Fruit fly (Drosophila melanogaster): Measurements from ENCODE around the gene cutlet.

cutlet gene

DNA sequence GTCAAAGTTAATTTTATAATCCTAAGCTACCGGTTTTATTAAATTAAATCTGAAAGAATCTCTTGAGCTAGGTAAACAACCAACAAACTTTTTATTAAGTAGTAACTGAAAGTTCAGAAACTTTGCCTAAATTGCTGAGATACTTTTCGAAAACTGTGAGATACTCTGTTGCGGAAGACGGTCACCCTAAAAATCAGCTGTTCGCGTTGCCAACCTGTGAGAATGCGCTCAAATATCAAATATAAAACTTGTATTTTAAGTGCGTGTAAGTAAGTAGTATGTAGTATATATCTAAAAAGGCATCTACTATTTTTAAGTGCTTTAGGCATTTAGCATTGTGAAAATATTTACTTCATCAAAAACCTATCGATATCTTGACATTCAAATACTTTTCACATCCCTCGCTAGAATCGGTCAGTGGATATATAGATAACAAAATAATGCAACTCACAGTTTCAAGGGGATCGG lies 1.4 kb upstream of the cutlet start, which contains the start of the genes CG31955 and CG2818 (continued):
- no peak for TF ChIP-seq Side (GFP tag; optimal IDR thresholded peaks at IDR 0.05)
- TF ChIP-seq HmgD (GFP tag; optimal IDR thresholded peaks at IDR 0.05): no peak
- TF ChIP-seq oc (tag; optimal IDR thresholded peaks at IDR 0.05): no peak
- no peak for TF ChIP-seq Gug (GFP tag; IDR thresholded peaks at IDR 0.05)
- TF ChIP-seq slou (GFP tag; optimal IDR thresholded peaks at IDR 0.05): no peak
- TF ChIP-seq E2f2 (GFP tag; IDR thresholded peaks at IDR 0.05): peak; percentile 72
- TF ChIP-seq CG42726 (GFP tag; IDR thresholded peaks at IDR 0.05; ENCODE audit: partially characterized antibody): 0 out of 2 replicates have a peak, but pooled peaks have one; percentile 16
- no peak for TF ChIP-seq br (optimal IDR thresholded peaks at IDR 0.05)
- peak; percentile 68 for TF ChIP-seq Doc3 (GFP tag; IDR thresholded peaks at IDR 0.05; ENCODE audit: partially characterized antibody)
- peak; percentile 9 for TF ChIP-seq ERR (GFP tag; optimal IDR thresholded peaks at IDR 0.05)
- no peak for TF ChIP-seq da (GFP tag; optimal IDR thresholded peaks at IDR 0.05)
- peak; percentile 36 for TF ChIP-seq CG12769 (tag; optimal IDR thresholded peaks at IDR 0.05)
- TF ChIP-seq Hr78 (GFP tag; optimal IDR thresholded peaks at IDR 0.05): no peak
- no peak for TF ChIP-seq mld (GFP tag; IDR thresholded peaks at IDR 0.05; ENCODE audit: partially characterized antibody)
- TF ChIP-seq CG13775 (GFP tag; optimal IDR thresholded peaks at IDR 0.05): no peak
- no peak for TF ChIP-seq CG18599 (GFP tag; optimal IDR thresholded peaks at IDR 0.05)
- no peak for TF ChIP-seq CG5245 (GFP tag; optimal IDR thresholded peaks at IDR 0.05)
- TF ChIP-seq CG9932 (GFP tag; IDR thresholded peaks at IDR 0.05): no peak
- no peak for TF ChIP-seq lov (optimal IDR thresholded peaks at IDR 0.05)
- no peak for TF ChIP-seq lov (GFP tag; IDR thresholded peaks at IDR 0.05)
- TF ChIP-seq Spps (tag; optimal IDR thresholded peaks at IDR 0.05): no peak
- no peak for TF ChIP-seq gcm2 (GFP tag; optimal IDR thresholded peaks at IDR 0.05)
- no peak for TF ChIP-seq Dad (GFP tag; optimal IDR thresholded peaks at IDR 0.05)
- TF ChIP-seq Sox102F (GFP tag; optimal IDR thresholded peaks at IDR 0.05): no peak
- peak; percentile 46 for TF ChIP-seq CG12659 (GFP tag; optimal IDR thresholded peaks at IDR 0.05)
- peak; percentile 63 for TF ChIP-seq sens (GFP tag)
- TF ChIP-seq GATAe (GFP tag; conservative IDR thresholded peaks at IDR 0.05): 0 out of 2 replicates have a peak, but pooled peaks have one; percentile 25
- no peak for TF ChIP-seq jigr1 (GFP tag; IDR thresholded peaks at IDR 0.05)
- TF ChIP-seq Stat92E (GFP tag; optimal IDR thresholded peaks at IDR 0.05): no peak
- no peak for TF ChIP-seq CG2712 (tag; optimal IDR thresholded peaks at IDR 0.05)
- TF ChIP-seq wor (GFP tag; IDR thresholded peaks at IDR 0.05): no peak
- TF ChIP-seq CG1792 (GFP tag; optimal IDR thresholded peaks at IDR 0.05): no peak
- TF ChIP-seq CG4617 (GFP tag; optimal IDR thresholded peaks at IDR 0.05; ENCODE audit: borderline replicate concordance): peak; percentile 37
- peak; percentile 68 for TF ChIP-seq knrl (GFP tag; IDR thresholded peaks at IDR 0.05; ENCODE audit: partially characterized antibody)
- TF ChIP-seq CG10979 (tag; optimal IDR thresholded peaks at IDR 0.05): no peak
- no peak for TF ChIP-seq CG7987 (GFP tag; optimal IDR thresholded peaks at IDR 0.05)
- no peak for TF ChIP-seq CG18764 (GFP tag; optimal IDR thresholded peaks at IDR 0.05)
- TF ChIP-seq CG30020 (tag; optimal IDR thresholded peaks at IDR 0.05): peak; percentile 36
- no peak for TF ChIP-seq CG33557 (GFP tag; optimal IDR thresholded peaks at IDR 0.05)
- TF ChIP-seq CG12299 (tag; optimal IDR thresholded peaks at IDR 0.05): no peak
- no peak for TF ChIP-seq Fer3 (tag; optimal IDR thresholded peaks at IDR 0.05)
- TF ChIP-seq cg (GFP tag; optimal IDR thresholded peaks at IDR 0.05): no peak
- TF ChIP-seq Sry-δ (GFP tag; optimal IDR thresholded peaks at IDR 0.05): peak; percentile 86
- 0 out of 2 replicates have a peak, but pooled peaks have one; percentile 24 for TF ChIP-seq nerfin-2 (GFP tag; IDR thresholded peaks at IDR 0.05; ENCODE audit: partially characterized antibody)
- peak; percentile 1 for TF ChIP-seq CG11723 (GFP tag; optimal IDR thresholded peaks at IDR 0.05)
- no peak for TF ChIP-seq Ravus (GFP tag; IDR thresholded peaks at IDR 0.05)
- TF ChIP-seq Adf1 (GFP tag; IDR thresholded peaks at IDR 0.05): 0 out of 2 replicates have a peak, but pooled peaks have one; percentile 5
- no peak for TF ChIP-seq CG14050 (GFP tag; IDR thresholded peaks at IDR 0.05)
- TF ChIP-seq Ets65A (GFP tag): no peak
- no peak for TF ChIP-seq pho (GFP tag; optimal IDR thresholded peaks at IDR 0.05)
- TF ChIP-seq Sox100B (GFP tag; optimal IDR thresholded peaks at IDR 0.05): no peak

Data from whole organism, embryonic.